Worm (Caenorhabditis elegans) whole organism, young adult: ENCODE results near the gene F20C5.7.

Experiments
- B0035.1 ChIP-seq: sonication (generic microtip); optimal IDR thresholded peaks from 2 replicates; lab custom pipeline; 2016; ENCODE audit warnings: missing genetic modification characterization, mild to moderate bottlenecking, missing compliant biosample characterization, missing genotype, missing genetic modification reagents
- F49E8.2 ChIP-seq: sonication (generic microtip); optimal IDR thresholded peaks from 3 replicates; lab custom pipeline; 2017; ENCODE audit warnings: missing genetic modification characterization, mild to moderate bottlenecking, missing compliant biosample characterization, antibody characterized with exemption, moderate library complexity; ENCODE audit not compliant: insufficient read depth
- F57A8.1 ChIP-seq: fragments of 200-800 bp; sonication (Bioruptor generic); optimal IDR thresholded peaks from 2 replicates; lab custom pipeline; 2018; ENCODE audit warnings: mild to moderate bottlenecking, missing genetic modification characterization, moderate library complexity, missing compliant biosample characterization
- K12H6.12 ChIP-seq: fragments of 200-800 bp; sonication (Bioruptor generic); optimal IDR thresholded peaks from 2 replicates; lab custom pipeline; 2018; ENCODE audit warnings: mild to moderate bottlenecking, missing genetic modification characterization, missing compliant biosample characterization
- T07F8.4 ChIP-seq: sonication (generic microtip); optimal IDR thresholded peaks from 2 replicates; lab custom pipeline; 2016; ENCODE audit warnings: mild to moderate bottlenecking, missing genetic modification characterization, moderate library complexity, missing compliant biosample characterization
- Y95B8A.8 ChIP-seq: fragments of 200-800 bp; sonication (Bioruptor generic); IDR thresholded peaks from 2 replicates; pipeline ENCODE4 v1.3.6; 2022; ENCODE audit warnings: missing genetic modification reagents, missing genetic modification characterization, missing compliant biosample characterization
- aptf-2 ChIP-seq: fragments of 200-800 bp; sonication (Bioruptor generic); conservative IDR thresholded peaks from 2 replicates; pipeline ENCODE4 v1.3.6; 2022; ENCODE audit warnings: missing genetic modification reagents, missing genetic modification characterization, missing compliant biosample characterization
- ceh-27 ChIP-seq: fragments of 200-800 bp; sonication (Bioruptor generic); optimal IDR thresholded peaks from 2 replicates; lab custom pipeline; 2018; ENCODE audit warnings: mild to moderate bottlenecking, missing genetic modification characterization, moderate library complexity, missing compliant biosample characterization
- ceh-91 ChIP-seq: fragments of 200-800 bp; sonication (Bioruptor generic); IDR thresholded peaks from 2 replicates; pipeline ENCODE4 v1.3.6; 2022; ENCODE audit warnings: missing genetic modification reagents, missing genetic modification characterization, missing compliant biosample characterization
- dox-1 ChIP-seq: fragments of 200-800 bp; sonication (Bioruptor generic); IDR thresholded peaks from 2 replicates; pipeline ENCODE4 v1.3.6; 2022; ENCODE audit warnings: missing genetic modification reagents, missing genetic modification characterization, missing compliant biosample characterization
- egl-18 ChIP-seq: fragments of 200-800 bp; sonication (Bioruptor generic); IDR thresholded peaks from 2 replicates; pipeline ENCODE4 v1.3.6; 2022; ENCODE audit warnings: missing genetic modification reagents, missing genetic modification characterization, missing compliant biosample characterization
- egrh-3 ChIP-seq: fragments of 200-800 bp; sonication (Bioruptor generic); IDR thresholded peaks from 2 replicates; pipeline ENCODE4 v1.3.6; 2022; ENCODE audit warnings: missing genetic modification reagents, missing genetic modification characterization, missing compliant biosample characterization
- ets-4 ChIP-seq: fragments of 200-800 bp; sonication (Bioruptor generic); optimal IDR thresholded peaks from 2 replicates; lab custom pipeline; 2018; ENCODE audit warnings: mild to moderate bottlenecking, missing genetic modification characterization, missing compliant biosample characterization
- fkh-3 ChIP-seq: sonication (generic microtip); optimal IDR thresholded peaks from 2 replicates; lab custom pipeline; 2016; ENCODE audit warnings: mild to moderate bottlenecking, missing genetic modification characterization, missing compliant biosample characterization
- him-1 ChIP-seq: sonication (generic microtip); optimal IDR thresholded peaks from 2 replicates; lab custom pipeline; 2016; ENCODE audit warnings: missing genotype, missing genetic modification reagents, missing genetic modification characterization, missing compliant biosample characterization
- hmg-1.2 ChIP-seq: fragments of 200-800 bp; sonication (Bioruptor generic); IDR thresholded peaks from 2 replicates; pipeline ENCODE4 v1.3.6; 2022; ENCODE audit warnings: missing genetic modification reagents, missing genetic modification characterization, missing compliant biosample characterization
- hmg-20 ChIP-seq: fragments of 200-800 bp; sonication (Bioruptor generic); IDR thresholded peaks from 2 replicates; pipeline ENCODE4 v1.3.6; 2022; ENCODE audit warnings: missing genetic modification reagents, missing genetic modification characterization, missing compliant biosample characterization
- lag-1 ChIP-seq: fragments of 200-800 bp; sonication (Bioruptor generic); IDR thresholded peaks from 2 replicates; pipeline ENCODE4 v1.3.6; 2022; ENCODE audit warnings: missing genetic modification reagents, missing genetic modification characterization, missing compliant biosample characterization
- lin-54 ChIP-seq: fragments of 200-800 bp; sonication (Bioruptor generic); optimal IDR thresholded peaks from 2 replicates; lab custom pipeline; 2018; ENCODE audit warnings: mild to moderate bottlenecking, missing genetic modification characterization, missing compliant biosample characterization
- lsy-27 ChIP-seq: sonication (generic microtip); optimal IDR thresholded peaks from 2 replicates; lab custom pipeline; 2017; ENCODE audit warnings: missing genetic modification characterization, mild to moderate bottlenecking, missing compliant biosample characterization, antibody characterized with exemption, missing genotype, borderline replicate concordance; ENCODE audit not compliant: insufficient read depth
- madf-10 ChIP-seq: sonication (generic microtip); optimal IDR thresholded peaks from 2 replicates; lab custom pipeline; 2016; ENCODE audit warnings: mild to moderate bottlenecking, missing genetic modification characterization, missing compliant biosample characterization
- madf-3 ChIP-seq: fragments of 200-800 bp; sonication (Bioruptor generic); IDR thresholded peaks from 2 replicates; pipeline ENCODE4 v1.3.6; 2022; ENCODE audit warnings: missing genetic modification reagents, missing genetic modification characterization, missing compliant biosample characterization
- madf-8 ChIP-seq: fragments of 200-800 bp; sonication (Bioruptor generic); conservative IDR thresholded peaks from 2 replicates; pipeline ENCODE4 v1.3.6; 2022; ENCODE audit warnings: missing genetic modification reagents, missing genetic modification characterization, missing compliant biosample characterization
- mcd-1 ChIP-seq: fragments of 200-800 bp; sonication (Bioruptor generic); IDR thresholded peaks from 2 replicates; pipeline ENCODE4 v1.3.6; 2022; ENCODE audit warnings: missing genetic modification reagents, missing genetic modification characterization, missing compliant biosample characterization
- nfya-2 ChIP-seq: fragments of 200-800 bp; sonication (Bioruptor generic); IDR thresholded peaks from 2 replicates; pipeline ENCODE4 v1.3.6; 2022; ENCODE audit warnings: missing genetic modification reagents, missing genetic modification characterization, missing compliant biosample characterization
- nfyb-1 ChIP-seq: fragments of 200-800 bp; sonication (Bioruptor generic); IDR thresholded peaks from 2 replicates; pipeline ENCODE4 v1.3.6; 2022; ENCODE audit warnings: missing genetic modification reagents, missing genetic modification characterization, missing compliant biosample characterization
- nhr-179 ChIP-seq: sonication (generic microtip); optimal IDR thresholded peaks from 2 replicates; lab custom pipeline; 2016; ENCODE audit warnings: mild to moderate bottlenecking, missing genetic modification characterization, missing compliant biosample characterization
- nhr-80 ChIP-seq: sonication (generic microtip); optimal IDR thresholded peaks from 2 replicates; lab custom pipeline; 2016; ENCODE audit warnings: missing genetic modification characterization, missing compliant biosample characterization
- pbrm-1 ChIP-seq: fragments of 200-800 bp; sonication (Bioruptor generic); IDR thresholded peaks from 2 replicates; pipeline ENCODE4 v1.3.6; 2022; ENCODE audit warnings: missing genetic modification reagents, missing genetic modification characterization, missing compliant biosample characterization
- snpc-4 ChIP-seq, 5 experiments: fragments of 150-350 bp in 1 of 5; sonication (generic microtip) in 4 of 5; optimal IDR thresholded peaks; 2 replicates each; lab custom pipeline; 2014 to 2018; ENCODE audit warnings: missing genetic modification characterization in 5 of 5, missing biosample characterization in 3 of 5, antibody characterized with exemption in 2 of 5, mild to moderate bottlenecking in 2 of 5, missing compliant biosample characterization in 2 of 5, missing genotype in 2 of 5, moderate library complexity in 2 of 5, missing genetic modification reagents in 1 of 5
- xnd-1 ChIP-seq: sonication (generic microtip); optimal IDR thresholded peaks from 2 replicates; lab custom pipeline; 2016; ENCODE audit warnings: missing genotype, missing genetic modification reagents, missing genetic modification characterization, missing compliant biosample characterization
- ztf-18 ChIP-seq: sonication (generic microtip); optimal IDR thresholded peaks from 2 replicates; lab custom pipeline; 2016; ENCODE audit warnings: missing genotype, mild to moderate bottlenecking, missing genetic modification characterization, missing compliant biosample characterization
- ztf-26 ChIP-seq: sonication (generic microtip); optimal IDR thresholded peaks from 2 replicates; lab custom pipeline; 2017; ENCODE audit warnings: missing genetic modification characterization, missing compliant biosample characterization
- ztf-28 ChIP-seq: fragments of 200-800 bp; sonication (Bioruptor generic); IDR thresholded peaks from 2 replicates; pipeline ENCODE4 v1.3.6; 2022; ENCODE audit warnings: missing genetic modification reagents, missing genetic modification characterization, missing compliant biosample characterization

The F20C5.7 gene

DNA sequence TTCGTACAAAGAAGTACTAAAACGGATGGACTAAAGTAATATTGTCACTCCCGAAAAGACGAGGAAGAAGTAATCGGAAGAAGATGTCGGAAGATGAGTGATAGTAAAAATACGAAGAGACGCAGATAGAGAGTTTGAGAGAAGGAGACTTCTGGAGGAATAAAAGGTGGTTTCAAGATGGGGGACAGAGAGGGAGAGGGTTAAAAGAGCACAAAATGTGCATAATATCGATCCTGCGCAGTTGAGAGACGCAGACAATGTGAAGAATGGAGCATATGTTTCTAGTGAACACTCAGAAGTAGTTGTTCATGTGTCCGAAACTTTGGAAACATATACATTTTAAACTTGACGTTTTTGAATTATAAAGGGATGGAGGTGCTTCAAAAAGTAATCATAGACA lies 17.0 kb upstream of the F20C5.7 start:
- peak; percentile 88 for TF ChIP-seq madf-10 (tag; lab: Kevin White, UChicago)
- TF ChIP-seq hmg-1.2 (GFP tag; lab: Robert Waterston, UW), result peak; percentile 60; the same call in 1 of the 2 replicates
- TF ChIP-seq madf-3 (GFP tag; lab: Robert Waterston, UW), result no peak

- no peak for TF ChIP-seq ets-4 (GFP tag; lab: Kevin White, UChicago)
- TF ChIP-seq pbrm-1 (GFP tag; lab: Robert Waterston, UW), result no peak
- TF ChIP-seq nfya-2 (GFP tag; lab: Robert Waterston, UW), result no peak
- no peak for TF ChIP-seq Y95B8A.8 (GFP tag; lab: Robert Waterston, UW)
- no peak for TF ChIP-seq F57A8.1 (GFP tag; lab: Kevin White, UChicago)
- no peak for TF ChIP-seq egrh-3
- TF ChIP-seq B0035.1 (tag; lab: Kevin White, UChicago), result no peak
- no peak for TF ChIP-seq lsy-27 (tag; lab: Kevin White, UChicago)
- no peak for TF ChIP-seq egl-18 (GFP tag; lab: Robert Waterston, UW)
- TF ChIP-seq lag-1 (GFP tag; lab: Robert Waterston, UW), result no peak
- no peak for TF ChIP-seq ceh-27
- TF ChIP-seq mcd-1 (GFP tag; lab: Robert Waterston, UW), result no peak
- TF ChIP-seq ztf-18 (tag; lab: Kevin White, UChicago), result no peak
- no peak for TF ChIP-seq xnd-1 (tag; lab: Kevin White, UChicago)
- TF ChIP-seq nfyb-1 (GFP tag; lab: Robert Waterston, UW), result no peak
- no peak for TF ChIP-seq madf-10 (tag; lab: Kevin White, UChicago)
- no peak for TF ChIP-seq hmg-20 (GFP tag; lab: Robert Waterston, UW)
- no peak for TF ChIP-seq dox-1
- no peak for TF ChIP-seq nhr-179 (tag; lab: Kevin White, UChicago)
These were observed 16.4 kb upstream of the F20C5.7 start, which contains the start of the genes F20C5.11 and klp-11 for ce11 chrIV:8761896-8762295. TSS of gene F20C5.11 (minus strand) at chrIV:8761996. TSS of gene klp-11 (minus strand) at chrIV:8762066.

DNA sequence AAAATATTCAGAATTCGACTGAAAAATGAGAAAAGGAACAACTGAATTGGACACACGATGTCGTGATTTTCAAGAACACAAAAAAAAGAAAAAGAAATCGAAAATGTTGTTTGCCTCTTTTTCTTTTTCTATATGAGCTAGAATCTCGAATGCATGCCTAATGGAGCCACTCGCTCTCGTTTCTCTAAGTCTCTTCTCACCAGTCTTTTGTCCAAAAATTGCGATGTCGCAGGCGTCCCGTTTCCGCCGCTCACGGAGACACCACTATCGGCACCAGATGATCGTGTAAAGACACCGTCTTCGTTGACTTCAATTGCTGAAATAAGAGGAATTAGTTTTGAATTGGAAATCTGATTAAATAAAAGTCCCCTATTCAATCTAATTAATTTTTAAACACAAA lies 13.1 kb upstream of the F20C5.7 start:
- peak; percentile 47; the same call in 1 of the 2 replicates for TF ChIP-seq hmg-1.2 (GFP tag; lab: Robert Waterston, UW)
- no peak for TF ChIP-seq lin-54 (GFP tag; lab: Kevin White, UChicago)
- no peak for TF ChIP-seq fkh-3 (tag; lab: Kevin White, UChicago)
- TF ChIP-seq ceh-91 (GFP tag; lab: Robert Waterston, UW), result no peak
- TF ChIP-seq madf-10 (tag; lab: Kevin White, UChicago), result peak; percentile 99
- no peak for TF ChIP-seq F49E8.2 (tag; lab: Kevin White, UChicago)
- TF ChIP-seq ceh-27, result no peak
- TF ChIP-seq ztf-26 (tag; lab: Kevin White, UChicago), result no peak
- TF ChIP-seq T07F8.4, result no peak
- TF ChIP-seq ztf-28 (GFP tag; lab: Robert Waterston, UW), result no peak
- no peak for TF ChIP-seq xnd-1 (tag; lab: Kevin White, UChicago)
- no peak for TF ChIP-seq him-1 (tag; lab: Kevin White, UChicago)
- TF ChIP-seq madf-8, result no peak
- TF ChIP-seq nhr-179 (tag; lab: Kevin White, UChicago), result no peak
- no peak for TF ChIP-seq aptf-2
- TF ChIP-seq snpc-4 (GFP tag; optimal IDR thresholded peaks at IDR 0.05; lab: Kevin White, UChicago), result no peak
- TF ChIP-seq snpc-4 (tag; optimal IDR thresholded peaks at IDR 0.05; lab: Kevin White, UChicago), result no peak

DNA sequence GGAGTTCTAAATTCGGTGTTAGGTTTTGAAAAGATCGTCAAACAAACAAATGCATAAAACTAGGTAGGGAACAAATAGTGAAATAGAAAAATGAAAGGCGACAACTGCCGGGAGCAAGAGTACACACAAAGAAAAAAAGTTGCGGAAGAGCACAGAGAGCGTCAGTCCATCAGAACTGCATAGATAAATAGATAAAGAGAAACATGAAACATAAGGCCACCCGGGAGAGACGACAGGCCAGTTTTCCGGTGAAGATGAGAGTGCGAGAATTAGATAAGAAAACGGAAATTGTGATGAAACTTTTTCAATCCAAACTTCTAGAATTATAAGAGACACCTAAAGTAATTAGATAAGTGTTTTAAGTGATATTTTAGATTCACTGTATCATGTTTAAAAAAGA lies 12.2 kb upstream of the F20C5.7 start:
- no peak for TF ChIP-seq K12H6.12
- TF ChIP-seq madf-10 (tag; lab: Kevin White, UChicago), result peak; percentile 83
- peak; percentile 74 for TF ChIP-seq nhr-80 (tag; lab: Kevin White, UChicago)
